Fruit fly (Drosophila melanogaster): ENCODE results near the gene jv.

DNA sequence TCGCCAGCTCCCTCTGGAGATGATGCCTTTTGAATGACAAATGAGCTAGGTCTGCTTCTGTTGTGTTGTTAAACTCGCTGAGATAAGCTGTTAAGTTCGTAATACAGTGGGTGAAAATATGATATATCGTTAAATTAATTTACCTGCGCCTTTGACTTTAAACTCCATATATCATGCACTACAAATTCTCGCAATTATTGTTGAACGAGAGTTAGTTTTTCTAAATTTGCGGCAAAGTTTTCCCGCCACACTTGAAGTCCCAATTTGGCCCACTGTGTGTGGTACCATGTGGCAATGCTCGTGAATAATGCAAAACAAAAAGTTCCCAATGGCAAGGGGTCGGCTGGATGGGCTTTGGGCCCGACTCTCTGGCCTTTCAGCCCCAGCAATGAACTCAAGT lies 12.6 kb downstream of the jv start:
- TF ChIP-seq psq (optimal IDR thresholded peaks at IDR 0.05), result no peak
- no peak for TF ChIP-seq CG8478 (optimal IDR thresholded peaks at IDR 0.05)
- no peak for TF ChIP-seq Dll (optimal IDR thresholded peaks at IDR 0.05)
- no peak for TF ChIP-seq usp (GFP tag; optimal IDR thresholded peaks at IDR 0.05)
- TF ChIP-seq pan (optimal IDR thresholded peaks at IDR 0.05), result no peak
- TF ChIP-seq EcR (GFP tag; optimal IDR thresholded peaks at IDR 0.05), result no peak
